Worm (Caenorhabditis elegans): ENCODE data around the gene C06G3.3.

Gene C06G3.3

DNA sequence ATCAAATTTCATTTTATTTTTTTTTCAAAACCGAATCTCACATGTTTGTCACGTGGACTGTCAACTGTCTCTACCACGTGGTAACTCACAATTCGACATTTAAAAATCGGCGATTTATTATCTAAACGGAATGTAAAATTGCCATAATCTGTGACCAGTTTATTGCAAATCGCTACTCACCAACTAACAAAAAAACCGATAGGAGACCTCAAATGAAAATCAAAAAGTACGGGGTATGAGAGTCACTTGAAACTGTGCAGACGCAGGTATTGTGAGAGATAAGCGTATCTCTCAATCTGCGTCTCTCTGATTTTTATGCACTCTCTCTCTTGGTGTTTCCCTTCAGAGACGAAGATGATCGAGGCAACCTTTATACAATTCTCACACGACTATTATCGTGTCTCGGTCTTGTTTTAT, 11.8 kb downstream of the C06G3.3 start (continued):
- TF ChIP-seq ztf-4 (tag; optimal IDR thresholded peaks at IDR 0.05), result no peak
- TF ChIP-seq C04F5.9 (tag; optimal IDR thresholded peaks at IDR 0.05), result peak; percentile 21

DNA sequence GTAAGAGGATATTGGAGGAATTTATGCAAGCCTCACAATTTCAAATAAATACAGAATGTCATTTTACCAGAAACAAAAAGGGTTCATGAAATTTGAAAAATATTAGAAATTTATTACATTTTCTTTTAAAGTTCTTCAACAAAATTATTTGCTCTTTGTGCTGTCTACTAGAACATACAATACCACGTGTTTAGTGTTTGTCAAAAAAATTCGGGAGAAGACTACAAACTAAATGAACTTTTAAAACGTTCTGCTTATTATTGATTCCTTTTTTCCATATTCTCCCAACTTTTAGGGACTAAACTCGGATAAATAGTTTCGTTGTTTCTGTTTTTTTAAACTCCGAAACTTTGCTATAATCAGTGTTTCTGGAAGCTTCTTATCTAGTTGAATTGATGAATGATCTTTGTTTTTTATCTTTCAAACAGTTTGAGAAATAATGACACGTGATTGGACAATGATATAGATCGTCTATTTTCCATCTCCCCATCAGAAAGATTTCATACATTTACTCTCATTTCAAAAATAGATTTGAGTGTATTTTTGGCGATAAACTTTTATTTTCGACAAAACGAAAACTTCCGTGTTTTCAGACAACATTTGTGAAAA, 12.8 kb downstream of the C06G3.3 start:
- TF ChIP-seq blmp-1 (tag; optimal IDR thresholded peaks at IDR 0.05) (peak; percentile 10), nhr-47 (tag; optimal IDR thresholded peaks at IDR 0.05) (peak; percentile 4), nhr-20 (tag; optimal IDR thresholded peaks at IDR 0.05) (peak; percentile 66), lin-14 (GFP tag; optimal IDR thresholded peaks at IDR 0.05) (peak; percentile 37), pag-3 (tag; optimal IDR thresholded peaks at IDR 0.05; ENCODE audit: borderline replicate concordance, insufficient read depth) (no peak), ztf-4 (tag; optimal IDR thresholded peaks at IDR 0.05) (peak; percentile 6), C04F5.9 (tag; optimal IDR thresholded peaks at IDR 0.05) (no peak), nhr-85 (tag) (peak; percentile 85), efl-1 (optimal IDR thresholded peaks at IDR 0.05) (no peak), efl-1 (GFP tag; optimal IDR thresholded peaks at IDR 0.05 in 1 of 2) (peak in 1 of 2 experiments; percentile 84), nhr-71 (tag; optimal IDR thresholded peaks at IDR 0.05) (peak; percentile 62), elt-3 (tag; optimal IDR thresholded peaks at IDR 0.05) (peak in 2 of 6 experiments; percentile 31 to 57), elt-2 (tag; optimal IDR thresholded peaks at IDR 0.05) (peak; percentile 73), lin-35 (GFP tag; optimal IDR thresholded peaks at IDR 0.05) (peak in 1 of 2 experiments; percentile 66), snu-23 (GFP tag; optimal IDR thresholded peaks at IDR 0.05) (peak; percentile 50), lsy-2 (tag; optimal IDR thresholded peaks at IDR 0.05) (peak in 1 of 2 experiments; percentile 33), nhr-19 (GFP tag; conservative IDR thresholded peaks at IDR 0.05) (peak; percentile 57), nhr-11 (tag; optimal IDR thresholded peaks at IDR 0.05) (no peak), nhr-237 (tag; optimal IDR thresholded peaks at IDR 0.05) (no peak), ceh-90 (tag; optimal IDR thresholded peaks at IDR 0.05) (no peak), nhr-90 (tag; optimal IDR thresholded peaks at IDR 0.05; ENCODE audit: poor library complexity) (peak; percentile 4), vab-15 (tag; optimal IDR thresholded peaks at IDR 0.05) (no peak), grh-1 (GFP tag; IDR thresholded peaks at IDR 0.05) (peak; percentile 42; the same call in 1 of the 2 replicates), mep-1 (tag; optimal IDR thresholded peaks at IDR 0.05) (peak; percentile 30)

DNA sequence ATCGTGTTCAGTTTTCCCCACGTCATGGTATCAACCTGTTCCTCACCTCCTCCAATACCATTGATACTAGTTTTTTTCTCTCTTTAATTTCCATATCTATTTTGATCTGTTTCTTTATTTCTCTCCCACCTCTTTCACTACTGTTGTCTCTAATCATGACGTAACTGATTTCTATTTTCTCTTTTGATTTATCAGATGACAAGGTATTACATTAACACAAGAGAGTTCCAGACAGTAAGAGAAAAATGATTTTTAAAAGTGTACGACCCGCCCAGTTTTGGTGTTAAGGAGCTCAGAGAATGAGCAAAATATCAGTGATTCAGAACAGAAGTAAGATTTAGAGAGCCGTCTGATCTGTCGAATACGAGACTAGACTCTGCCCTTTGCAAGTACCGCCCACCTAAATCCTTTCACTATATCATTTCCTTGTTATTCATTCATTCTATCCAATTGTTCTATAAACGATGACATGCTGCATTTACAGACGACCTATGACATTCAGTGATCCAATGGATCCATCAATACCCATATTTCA, 13.8 kb downstream of the C06G3.3 start, which contains the start of gene nhr-105:
Gene nhr-105, plus strand, starts transcription at position 485 of the 535 bp plus-strand sequence.
- TF ChIP-seq nhr-90 (tag; optimal IDR thresholded peaks at IDR 0.05; ENCODE audit: poor library complexity) (peak; percentile 71), zip-4 (GFP tag; optimal IDR thresholded peaks at IDR 0.05) (no peak), grh-1 (GFP tag; IDR thresholded peaks at IDR 0.05) (peak; percentile 73), dsc-1 (tag; optimal IDR thresholded peaks at IDR 0.05) (peak; percentile 82), tbx-2 (tag; optimal IDR thresholded peaks at IDR 0.05) (peak; percentile 62), xbp-1 (tag; optimal IDR thresholded peaks at IDR 0.05) (peak; percentile 9), nhr-237 (tag; optimal IDR thresholded peaks at IDR 0.05) (peak; percentile 26), lir-3 (tag; optimal IDR thresholded peaks at IDR 0.05; ENCODE audit: poor library complexity) (peak; percentile 34), ztf-4 (tag; optimal IDR thresholded peaks at IDR 0.05) (peak; percentile 45), rnt-1 (tag; optimal IDR thresholded peaks at IDR 0.05) (no peak), skn-1 (tag; optimal IDR thresholded peaks at IDR 0.05) (peak; percentile 25), elt-2 (tag; optimal IDR thresholded peaks at IDR 0.05) (peak; percentile 70), irx-1 (tag; optimal IDR thresholded peaks at IDR 0.05) (no peak), snu-23 (GFP tag; optimal IDR thresholded peaks at IDR 0.05) (peak; percentile 79), nhr-20 (tag; optimal IDR thresholded peaks at IDR 0.05) (peak; percentile 88), lin-35 (GFP tag; optimal IDR thresholded peaks at IDR 0.05) (peak in 1 of 2 experiments; percentile 76), C04F5.9 (tag; optimal IDR thresholded peaks at IDR 0.05) (no peak), pax-3 (tag; optimal IDR thresholded peaks at IDR 0.05) (peak; percentile 74), nhr-71 (tag; optimal IDR thresholded peaks at IDR 0.05) (peak; percentile 88), mdl-1 (tag; optimal IDR thresholded peaks at IDR 0.05) (peak in 1 of 2 experiments; percentile 6), swsn-7 (tag; optimal IDR thresholded peaks at IDR 0.05) (peak; percentile 42), nhr-12 (tag; optimal IDR thresholded peaks at IDR 0.05) (no peak), nhr-77 (tag; optimal IDR thresholded peaks at IDR 0.05) (no peak), ceh-82 (tag; optimal IDR thresholded peaks at IDR 0.05) (peak in 1 of 3 experiments; percentile 11), nhr-19 (GFP tag; conservative IDR thresholded peaks at IDR 0.05) (peak; percentile 86), pag-3 (tag; optimal IDR thresholded peaks at IDR 0.05; ENCODE audit: borderline replicate concordance, insufficient read depth) (no peak), aha-1 (tag; optimal IDR thresholded peaks at IDR 0.05) (no peak), hpl-2 (GFP tag; optimal IDR thresholded peaks at IDR 0.05) (peak; percentile 22), mep-1 (tag; optimal IDR thresholded peaks at IDR 0.05) (peak; percentile 44), ceh-8 (GFP tag; optimal IDR thresholded peaks at IDR 0.05) (no peak), lin-15B (tag; optimal IDR thresholded peaks at IDR 0.05) (no peak), isw-1 (GFP tag; IDR thresholded peaks at IDR 0.05) (no peak), lin-13 (GFP tag; optimal IDR thresholded peaks at IDR 0.05) (peak; percentile 39), nhr-76 (tag; optimal IDR thresholded peaks at IDR 0.05) (no peak), nhr-85 (tag) (peak; percentile 96)

Measured in whole organism, L1 larva.